Worm (Caenorhabditis elegans): ENCODE measurements around the gene arrd-2.

DNA sequence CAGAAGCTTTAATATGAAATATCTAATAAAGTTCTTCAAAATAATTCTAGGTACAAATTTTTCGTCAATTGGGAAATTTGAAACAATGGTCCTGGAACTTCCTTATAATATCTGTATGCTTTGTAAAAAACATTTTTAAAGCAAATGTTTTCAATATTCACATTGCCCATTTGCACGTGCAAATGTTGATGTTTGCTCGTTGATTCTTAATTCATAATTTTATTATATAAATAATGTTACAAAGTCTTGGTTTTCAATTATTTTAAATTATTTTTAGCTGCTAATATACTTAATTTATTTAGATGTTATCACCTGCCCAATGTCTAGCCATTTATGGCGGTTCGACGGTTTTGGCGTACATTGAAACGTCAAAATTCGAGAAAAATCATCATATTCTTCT is 14.4 kb downstream of the arrd-2 start, which contains the start of gene M176.11:
- no peak for TF ChIP-seq C17E4.6 (GFP tag; IDR thresholded peaks at IDR 0.05)
- no peak for TF ChIP-seq B0019.2 (GFP tag; conservative IDR thresholded peaks at IDR 0.05)

All from whole organism, young adult.